Worm (Caenorhabditis elegans): ENCODE measurements around the gene apc-10.

Gene apc-10

DNA sequence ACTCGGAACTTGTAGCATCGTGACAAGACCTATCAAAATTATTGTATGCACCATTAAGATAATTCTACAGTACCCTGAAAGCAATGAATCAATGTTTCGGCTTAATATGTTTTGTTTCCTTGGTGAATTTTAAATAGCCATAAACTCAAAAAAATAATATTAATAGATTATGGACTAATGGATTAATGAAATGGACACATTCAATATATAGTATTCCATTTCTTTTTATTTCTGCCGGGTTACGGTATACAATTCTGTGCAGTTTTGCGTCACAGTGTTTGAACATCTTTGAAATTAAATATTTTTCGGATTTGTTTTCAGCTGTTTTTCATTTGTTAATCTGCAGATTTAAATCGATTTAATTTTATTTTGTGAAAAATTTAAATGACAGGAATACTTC, 10.5 kb upstream of the apc-10 start, which contains the start of gene set-22:
set-22 (plus strand) TSS at position 301 of the 400 bp plus-strand sequence.
- no peak for TF ChIP-seq pax-1 (tag; optimal IDR thresholded peaks at IDR 0.05)
- no peak for TF ChIP-seq unc-42 (tag; optimal IDR thresholded peaks at IDR 0.05)
- TF ChIP-seq dve-1 (tag; optimal IDR thresholded peaks at IDR 0.05) = no peak
- no peak for TF ChIP-seq mec-3 (tag; optimal IDR thresholded peaks at IDR 0.05; ENCODE audit: borderline replicate concordance)
- TF ChIP-seq K02D7.2 (tag; optimal IDR thresholded peaks at IDR 0.05) = no peak
- no peak for TF ChIP-seq unc-86 (tag; optimal IDR thresholded peaks at IDR 0.05)
- no peak for TF ChIP-seq C38D4.7 (GFP tag; optimal IDR thresholded peaks at IDR 0.05)
- TF ChIP-seq ttx-3 (tag; optimal IDR thresholded peaks at IDR 0.05) = no peak
- no peak for TF ChIP-seq dmd-4 (tag; optimal IDR thresholded peaks at IDR 0.05; ENCODE audit: borderline replicate concordance)
- TF ChIP-seq rnt-1 (tag; optimal IDR thresholded peaks at IDR 0.05) = no peak
- TF ChIP-seq odd-2 (tag; optimal IDR thresholded peaks at IDR 0.05) = no peak
- no peak for TF ChIP-seq ceh-6 (GFP tag; optimal IDR thresholded peaks at IDR 0.05)
- no peak for TF ChIP-seq pha-2 (tag; optimal IDR thresholded peaks at IDR 0.05)
- no peak for TF ChIP-seq elt-4 (tag; optimal IDR thresholded peaks at IDR 0.05)
- TF ChIP-seq unc-55 (GFP tag; optimal IDR thresholded peaks at IDR 0.05) = no peak
- TF ChIP-seq ceh-45 (GFP tag; IDR thresholded peaks at IDR 0.05) = no peak

DNA sequence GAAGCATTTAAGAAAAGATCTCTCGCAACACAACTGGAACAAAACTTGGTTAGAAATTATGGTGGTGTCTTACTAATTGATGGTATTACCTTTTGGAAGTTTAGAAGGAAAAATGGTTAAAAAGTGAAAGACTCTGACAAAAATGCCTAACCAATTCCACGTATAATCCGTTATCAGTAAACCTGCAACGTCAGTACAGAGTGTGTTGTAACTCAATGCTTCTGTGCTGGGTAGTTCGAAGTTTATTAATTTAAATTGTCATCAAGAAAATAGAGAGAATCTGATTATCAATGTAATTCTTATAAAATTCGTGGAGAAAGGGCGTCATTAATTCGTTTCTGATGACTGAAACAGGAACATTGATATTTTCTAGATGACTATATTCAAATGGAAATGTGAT, 9.0 kb upstream of the apc-10 start:
- TF ChIP-seq pha-4 (tag; optimal IDR thresholded peaks at IDR 0.05) (no peak), che-1 (tag; optimal IDR thresholded peaks at IDR 0.05) (no peak)

DNA sequence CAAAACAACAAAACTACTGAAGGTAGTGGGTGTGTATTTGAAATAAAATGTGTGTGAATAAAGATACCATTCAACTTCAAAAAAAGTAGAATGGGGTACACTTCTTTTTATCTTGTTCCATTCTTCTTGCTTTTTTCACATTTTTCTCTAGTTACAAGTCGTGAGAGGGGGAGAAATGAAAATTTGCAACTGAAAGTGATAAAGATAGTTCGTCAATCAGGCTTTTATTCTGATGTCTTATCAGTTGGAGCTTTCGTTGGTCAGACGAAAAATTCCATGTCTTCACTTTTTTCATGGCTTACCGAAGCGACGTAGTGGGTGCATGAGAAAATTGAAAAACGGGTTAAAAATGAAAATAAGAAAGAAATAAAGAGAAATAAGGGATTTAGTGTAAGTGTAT, 7.6 kb upstream of the apc-10 start, which contains the start of gene Y32F6A.4:
Y32F6A.4 (minus strand) TSS at position 347 of the 400 bp plus-strand sequence.
- no peak for TF ChIP-seq fax-1 (tag; optimal IDR thresholded peaks at IDR 0.05)
- no peak for TF ChIP-seq lim-6 (tag; optimal IDR thresholded peaks at IDR 0.05)
- TF ChIP-seq hlh-30 (tag; optimal IDR thresholded peaks at IDR 0.05; ENCODE audit: insufficient read depth) = no peak
- TF ChIP-seq ztf-16 (tag; optimal IDR thresholded peaks at IDR 0.05) = no peak
- TF ChIP-seq ref-2 (tag; optimal IDR thresholded peaks at IDR 0.05) = no peak
- TF ChIP-seq ceh-2 (tag; optimal IDR thresholded peaks at IDR 0.05) = no peak
- TF ChIP-seq fkh-6 (tag; optimal IDR thresholded peaks at IDR 0.05) = no peak
- no peak for TF ChIP-seq Y22D7AL.16 (tag; optimal IDR thresholded peaks at IDR 0.05)
- no peak for TF ChIP-seq K09A11.1 (tag; optimal IDR thresholded peaks at IDR 0.05; ENCODE audit: insufficient read depth)
- TF ChIP-seq C38D4.7 (GFP tag; optimal IDR thresholded peaks at IDR 0.05) = no peak
- TF ChIP-seq ama-1 (optimal IDR thresholded peaks at IDR 0.05) = no peak
- no peak for TF ChIP-seq ceh-6 (GFP tag; optimal IDR thresholded peaks at IDR 0.05)
- TF ChIP-seq mec-3 (tag; optimal IDR thresholded peaks at IDR 0.05; ENCODE audit: borderline replicate concordance) = no peak

DNA sequence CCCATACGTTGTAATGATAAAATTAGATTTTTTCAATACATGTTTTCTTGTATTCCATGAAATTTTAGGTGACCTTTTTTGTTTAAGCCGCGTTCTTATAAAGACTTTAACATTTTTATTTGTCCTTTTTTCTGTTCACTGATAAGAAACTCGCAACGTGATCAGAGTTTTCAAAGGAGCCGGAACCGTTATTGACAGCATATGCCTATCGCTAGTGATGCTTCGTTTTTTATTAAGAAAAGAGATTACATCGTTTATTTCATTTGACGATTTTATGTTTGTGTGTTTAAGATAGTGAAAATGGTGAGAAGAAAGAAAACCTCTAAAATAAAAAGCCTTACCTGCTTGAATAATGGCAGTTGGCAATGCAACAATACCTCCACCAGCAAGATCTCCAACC, 6.5 kb upstream of the apc-10 start:
- TF ChIP-seq unc-55 (GFP tag; optimal IDR thresholded peaks at IDR 0.05) = no peak
- TF ChIP-seq pax-1 (tag; optimal IDR thresholded peaks at IDR 0.05) = no peak
- TF ChIP-seq ceh-6 (GFP tag; optimal IDR thresholded peaks at IDR 0.05) = no peak
- no peak for TF ChIP-seq ama-1 (optimal IDR thresholded peaks at IDR 0.05)
- TF ChIP-seq ahr-1 (tag; optimal IDR thresholded peaks at IDR 0.05) = no peak
- no peak for TF ChIP-seq pat-9 (tag; optimal IDR thresholded peaks at IDR 0.05)
- TF ChIP-seq fkh-10 (GFP tag; optimal IDR thresholded peaks at IDR 0.05) = no peak
- no peak for TF ChIP-seq ceh-22 (tag; optimal IDR thresholded peaks at IDR 0.05)
- no peak for TF ChIP-seq npax-4 (tag; optimal IDR thresholded peaks at IDR 0.05)
- TF ChIP-seq pha-2 (tag; optimal IDR thresholded peaks at IDR 0.05) = no peak
- TF ChIP-seq lin-11 (tag; optimal IDR thresholded peaks at IDR 0.05) = no peak
- no peak for TF ChIP-seq Y22D7AL.16 (tag; optimal IDR thresholded peaks at IDR 0.05)
- no peak for TF ChIP-seq nhr-11 (tag; optimal IDR thresholded peaks at IDR 0.05)
- TF ChIP-seq K09A11.1 (tag; optimal IDR thresholded peaks at IDR 0.05; ENCODE audit: insufficient read depth) = no peak
- no peak for TF ChIP-seq rnt-1 (tag; optimal IDR thresholded peaks at IDR 0.05)
- TF ChIP-seq ceh-45 (GFP tag; IDR thresholded peaks at IDR 0.05) = no peak
- TF ChIP-seq ztf-16 (tag; optimal IDR thresholded peaks at IDR 0.05) = no peak

ce11 chrV:10428608-10429007, 2.5 kb upstream of the apc-10 start, which contains the start of gene tag-314:
tag-314 (minus strand) TSS chrV:10428708.
- TF ChIP-seq ceh-2 (tag; optimal IDR thresholded peaks at IDR 0.05) (no peak), elt-4 (tag; optimal IDR thresholded peaks at IDR 0.05) (no peak), sox-2 (GFP tag; IDR thresholded peaks at IDR 0.05) (no peak), lin-11 (tag; optimal IDR thresholded peaks at IDR 0.05) (no peak), ets-4 (tag; optimal IDR thresholded peaks at IDR 0.05) (no peak), fkh-6 (tag; optimal IDR thresholded peaks at IDR 0.05) (no peak), ceh-6 (GFP tag; optimal IDR thresholded peaks at IDR 0.05) (no peak), ahr-1 (tag; optimal IDR thresholded peaks at IDR 0.05) (no peak), odd-2 (tag; optimal IDR thresholded peaks at IDR 0.05) (no peak), ceh-34 (tag; optimal IDR thresholded peaks at IDR 0.05) (no peak)
